Worm (Caenorhabditis elegans): ENCODE data around the gene btb-6.

DNA sequence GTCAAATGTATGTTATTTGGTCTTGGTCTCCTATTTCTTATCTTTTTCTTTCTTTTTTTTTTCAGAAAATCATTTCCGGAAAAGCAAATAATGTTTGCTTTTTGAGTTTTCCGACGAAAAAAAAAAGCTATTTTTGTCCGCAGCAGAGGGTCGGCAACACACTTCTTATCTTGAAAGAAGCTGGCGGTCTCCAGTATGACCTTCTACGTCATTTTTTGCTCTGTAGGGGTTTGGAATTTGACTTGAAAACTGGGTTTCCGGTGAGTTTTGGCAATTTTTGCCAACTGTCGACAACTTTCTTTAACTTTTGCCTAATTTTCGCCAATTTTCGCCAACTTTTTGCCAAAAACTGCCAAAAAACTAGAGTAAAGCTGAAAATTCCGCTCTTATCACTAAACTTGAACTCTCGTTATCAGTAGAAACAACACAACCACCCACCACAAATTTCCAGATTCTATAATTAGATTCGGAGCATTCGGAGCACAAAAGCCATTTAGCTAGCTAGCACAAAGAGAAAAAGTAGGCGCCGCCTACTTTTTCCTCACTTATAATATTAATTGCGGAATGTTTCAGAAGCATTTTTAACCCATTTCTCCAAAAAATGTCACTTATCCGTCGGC is 44.7 kb upstream of the btb-6 start, which contains the start of gene nhx-6:
- TF ChIP-seq hlh-15 (tag; optimal IDR thresholded peaks at IDR 0.05) (no peak), dmd-4 (tag; optimal IDR thresholded peaks at IDR 0.05; ENCODE audit: borderline replicate concordance) (no peak), ceh-18 (tag; optimal IDR thresholded peaks at IDR 0.05) (no peak), eyg-1 (tag; optimal IDR thresholded peaks at IDR 0.05) (no peak), pag-3 (tag; optimal IDR thresholded peaks at IDR 0.05; ENCODE audit: borderline replicate concordance) (no peak), C08G9.2 (tag; optimal IDR thresholded peaks at IDR 0.05) (no peak), odd-2 (tag; optimal IDR thresholded peaks at IDR 0.05) (no peak), pqm-1 (tag; optimal IDR thresholded peaks at IDR 0.05) (no peak), nhr-11 (tag; optimal IDR thresholded peaks at IDR 0.05) (no peak)
